Worm (Caenorhabditis elegans): Measurements from ENCODE around the gene F18A11.3.

The F18A11.3 gene

ce11 chrII:13076301-13076916, 39.8 kb upstream of the F18A11.3 start:
- no peak for TF ChIP-seq hmg-20 (GFP tag; IDR thresholded peaks at IDR 0.05)
- peak; percentile 62 for TF ChIP-seq nhr-80 (tag; optimal IDR thresholded peaks at IDR 0.05)
- no peak for TF ChIP-seq F57A8.1 (GFP tag; optimal IDR thresholded peaks at IDR 0.05)
- TF ChIP-seq chd-7 (tag; optimal IDR thresholded peaks at IDR 0.05) = no peak
- peak in 1 of 2 experiments; percentile 26 for TF ChIP-seq let-607 (tag; optimal IDR thresholded peaks at IDR 0.05)
- TF ChIP-seq cebp-1 (GFP tag; IDR thresholded peaks at IDR 0.05) = peak; percentile 75; the same call in 1 of the 2 replicates
- peak; percentile 83 for TF ChIP-seq cebp-1 (tag; optimal IDR thresholded peaks at IDR 0.05)
- TF ChIP-seq tbp1 (GFP tag; optimal IDR thresholded peaks at IDR 0.05) = peak; percentile 6
- no peak for TF ChIP-seq lin-54 (GFP tag; optimal IDR thresholded peaks at IDR 0.05)
- peak; percentile 21 for TF ChIP-seq attf-5 (GFP tag; optimal IDR thresholded peaks at IDR 0.05)
- TF ChIP-seq B0336.3 (GFP tag; IDR thresholded peaks at IDR 0.05) = peak; percentile 48; the same call in 1 of the 2 replicates

DNA sequence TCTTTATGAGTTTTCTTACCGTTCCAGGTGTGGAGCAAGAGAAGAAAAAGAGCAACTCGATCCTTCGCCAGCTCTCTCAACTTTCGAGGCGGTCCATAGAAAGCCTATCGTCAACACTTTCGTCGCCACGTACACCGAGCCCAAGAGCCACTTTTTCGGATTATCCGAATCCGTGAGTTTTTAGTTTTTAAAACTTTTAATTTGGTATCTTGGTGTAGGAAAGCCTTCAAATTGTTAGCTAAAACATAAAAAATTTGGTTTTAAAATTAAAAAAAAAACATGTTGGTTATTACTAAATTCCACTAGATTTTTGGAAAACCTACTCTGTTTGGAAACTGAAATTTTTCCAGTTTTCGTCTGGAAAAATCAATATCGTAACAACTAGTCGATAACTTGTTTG, 37.1 kb upstream of the F18A11.3 start:
- TF ChIP-seq T07F8.4 (tag; optimal IDR thresholded peaks at IDR 0.05) (no peak), hsf-1 (GFP tag; IDR thresholded peaks at IDR 0.05) (no peak), B0035.1 (tag; optimal IDR thresholded peaks at IDR 0.05) (no peak), ceh-40 (GFP tag; IDR thresholded peaks at IDR 0.05) (no peak), mel-28 (tag; optimal IDR thresholded peaks at IDR 0.05; ENCODE audit: borderline replicate concordance) (no peak), gei-17 (GFP tag; optimal IDR thresholded peaks at IDR 0.05) (no peak), Y95B8A.8 (GFP tag; IDR thresholded peaks at IDR 0.05) (no peak), aptf-3 (GFP tag; IDR thresholded peaks at IDR 0.05) (no peak), snpc-1.3 (tag; optimal IDR thresholded peaks at IDR 0.05; ENCODE audit: insufficient read depth) (no peak), egrh-3 (GFP tag; IDR thresholded peaks at IDR 0.05) (no peak), ztf-26 (tag; optimal IDR thresholded peaks at IDR 0.05) (no peak), ztf-3 (GFP tag; optimal IDR thresholded peaks at IDR 0.05) (no peak), snpc-3.4 (tag; optimal IDR thresholded peaks at IDR 0.05) (no peak), unc-130 (GFP tag; optimal IDR thresholded peaks at IDR 0.05) (no peak)

ce11 chrII:13073102-13073501, 36.5 kb upstream of the F18A11.3 start, which contains the start of gene F42G4.5:
F42G4.5 (plus strand) TSS chrII:13073480.
- TF ChIP-seq lin-40 (tag; optimal IDR thresholded peaks at IDR 0.05) (no peak), nhr-80 (tag; optimal IDR thresholded peaks at IDR 0.05) (peak; percentile 93)

DNA sequence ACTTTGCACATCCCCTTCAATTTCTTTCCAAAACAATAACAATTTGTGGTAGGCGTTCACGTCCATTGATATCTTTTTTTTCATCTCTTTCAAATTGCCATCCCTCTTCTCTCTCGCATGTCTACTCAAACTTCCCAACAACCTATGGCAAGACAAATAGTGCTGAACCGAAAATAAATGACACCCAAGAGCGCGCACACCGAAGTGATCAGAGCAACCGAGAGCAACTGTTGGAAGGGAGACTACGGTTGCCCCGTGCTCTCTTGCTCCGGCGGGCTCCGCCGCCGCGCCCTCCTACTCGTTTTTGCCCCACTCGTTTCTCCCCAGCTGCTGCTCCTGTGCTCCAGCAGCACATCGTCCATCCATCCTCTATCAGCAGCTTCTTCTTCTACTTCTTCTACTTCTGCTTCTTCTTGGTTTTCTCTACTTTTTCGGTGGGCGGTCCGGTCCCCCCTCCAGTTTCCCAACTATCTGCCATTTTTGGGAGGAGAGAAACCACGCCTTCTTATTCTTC, 30.2 kb upstream of the F18A11.3 start:
- TF ChIP-seq egl-44 (GFP tag; IDR thresholded peaks at IDR 0.05) (0 out of 2 replicates have a peak, but pooled peaks have one; percentile 19), nhr-80 (tag; optimal IDR thresholded peaks at IDR 0.05) (no peak), cebp-1 (GFP tag; IDR thresholded peaks at IDR 0.05) (no peak), cebp-1 (tag; optimal IDR thresholded peaks at IDR 0.05) (peak; percentile 13), K11D2.4 (GFP tag; IDR thresholded peaks at IDR 0.05) (0 out of 2 replicates have a peak, but pooled peaks have one; percentile 36), egrh-3 (GFP tag; IDR thresholded peaks at IDR 0.05) (peak; percentile 87), Y95B8A.8 (GFP tag; IDR thresholded peaks at IDR 0.05) (no peak), zfh-2 (GFP tag; conservative IDR thresholded peaks at IDR 0.05) (peak; percentile 94)

- TF ChIP-seq tlf-1 (GFP tag; optimal IDR thresholded peaks at IDR 0.05) (no peak), let-607 (tag; optimal IDR thresholded peaks at IDR 0.05) (no peak), Y53F4B.3 (GFP tag; IDR thresholded peaks at IDR 0.05) (no peak), lsy-27 (tag; optimal IDR thresholded peaks at IDR 0.05; ENCODE audit: borderline replicate concordance, insufficient read depth) (no peak), dpl-1 (GFP tag; optimal IDR thresholded peaks at IDR 0.05) (no peak), ceh-100 (GFP tag; IDR thresholded peaks at IDR 0.05) (no peak), snpc-3.4 (tag; optimal IDR thresholded peaks at IDR 0.05) (no peak), T07F8.4 (tag; optimal IDR thresholded peaks at IDR 0.05) (no peak), nfya-1 (tag; optimal IDR thresholded peaks at IDR 0.05; ENCODE audit: borderline replicate concordance, insufficient read depth) (no peak), akir-1 (GFP tag; optimal IDR thresholded peaks at IDR 0.05) (no peak), B0261.1 (tag; optimal IDR thresholded peaks at IDR 0.05) (no peak), bed-1 (GFP tag; IDR thresholded peaks at IDR 0.05) (no peak)
Measured at ce11 chrII:13065251-13065650, 28.6 kb upstream of the F18A11.3 start.

Measured in whole organism, young adult.